Fruit fly (Drosophila melanogaster) whole organism, embryonic: ENCODE data around the gene Drgx.

Source experiments
- CG1024 ChIP-seq: fragments of 200-800 bp; sonication (Bioruptor generic); IDR thresholded peaks from 2 replicates; pipeline ENCODE4 v1.3.6; 2022; ENCODE audit warnings: missing biosample characterization, missing genetic modification characterization
- CG10979 ChIP-seq: fragments of 200-800 bp; sonication (Bioruptor generic); optimal IDR thresholded peaks from 2 replicates; lab custom pipeline; 2018; ENCODE audit warnings: missing biosample characterization, mild to moderate bottlenecking, missing genetic modification characterization, moderate library complexity
- CG11695 ChIP-seq: fragments of 200-800 bp; sonication (Bioruptor generic); IDR thresholded peaks from 3 replicates; pipeline ENCODE4 v1.3.6; 2022; ENCODE audit warnings: missing biosample characterization, missing genetic modification characterization
- CG12769 ChIP-seq: fragments of 200-800 bp; sonication (Bioruptor generic); optimal IDR thresholded peaks from 2 replicates; lab custom pipeline; 2019; ENCODE audit warnings: missing biosample characterization, mild to moderate bottlenecking, missing genetic modification characterization, moderate library complexity
- CG13123 ChIP-seq: fragments of 200-800 bp; sonication (Bioruptor generic); optimal IDR thresholded peaks from 2 replicates; lab custom pipeline; 2016; ENCODE audit warnings: missing biosample characterization, missing genetic modification characterization
- CG13775 ChIP-seq: fragments of 200-800 bp; sonication (Bioruptor generic); optimal IDR thresholded peaks from 3 replicates; lab custom pipeline; 2017; ENCODE audit warnings: missing biosample characterization, mild to moderate bottlenecking, missing genetic modification characterization
- CG14667 ChIP-seq: fragments of 200-800 bp; sonication (Bioruptor generic); IDR thresholded peaks from 2 replicates; pipeline ENCODE4 v1.3.6; 2022; ENCODE audit warnings: missing biosample characterization, missing genetic modification characterization
- CG15514 ChIP-seq: fragments of 200-800 bp; sonication (Bioruptor generic); optimal IDR thresholded peaks from 3 replicates; lab custom pipeline; 2017; ENCODE audit warnings: missing biosample characterization, missing genetic modification characterization, mild to moderate bottlenecking, moderate library complexity, missing genetic modification reagents
- CG1602 ChIP-seq: fragments of 200-800 bp; sonication (Bioruptor generic); optimal IDR thresholded peaks from 3 replicates; lab custom pipeline; 2016; ENCODE audit warnings: missing biosample characterization, missing genetic modification characterization
- CG17385 ChIP-seq: fragments of 200-800 bp; sonication (Bioruptor generic); optimal IDR thresholded peaks from 3 replicates; lab custom pipeline; 2018; ENCODE audit warnings: missing biosample characterization, mild to moderate bottlenecking, missing genetic modification characterization
- CG1792 ChIP-seq: fragments of 200-800 bp; sonication (Bioruptor generic); optimal IDR thresholded peaks from 2 replicates; lab custom pipeline; 2016; ENCODE audit warnings: missing biosample characterization, missing genetic modification characterization
- CG18011 ChIP-seq: fragments of 200-800 bp; sonication (Bioruptor generic); optimal IDR thresholded peaks from 2 replicates; lab custom pipeline; 2017; ENCODE audit warnings: missing biosample characterization, missing genetic modification characterization, mild to moderate bottlenecking, moderate library complexity, missing genotype
- CG32772 ChIP-seq: fragments of 200-800 bp; sonication (Bioruptor generic); IDR thresholded peaks from 2 replicates; pipeline ENCODE4 v1.3.6; 2022; ENCODE audit warnings: missing biosample characterization, missing genetic modification characterization
- CG7271 ChIP-seq: fragments of 200-800 bp; sonication (Bioruptor generic); optimal IDR thresholded peaks from 2 replicates; lab custom pipeline; 2018; ENCODE audit warnings: missing biosample characterization, mild to moderate bottlenecking, missing genetic modification characterization, moderate library complexity
- CG7963 ChIP-seq: fragments of 200-800 bp; sonication (Bioruptor generic); IDR thresholded peaks from 3 replicates; pipeline ENCODE4 v1.3.6; 2022; ENCODE audit warnings: missing biosample characterization, missing genetic modification characterization; ENCODE audit not compliant: partially characterized antibody
- CG8290 ChIP-seq, 3 experiments: fragments of 200-800 bp; sonication (Bioruptor generic); optimal IDR thresholded peaks; 2 replicates each; lab custom pipeline; 2016 to 2019; ENCODE audit warnings: missing biosample characterization in 3 of 3, missing genetic modification characterization in 3 of 3, mild to moderate bottlenecking in 2 of 3, moderate library complexity in 1 of 3
- CG8765 ChIP-seq: fragments of 200-800 bp; sonication (Bioruptor generic); IDR thresholded peaks from 2 replicates; pipeline ENCODE4 v1.3.6; 2022; ENCODE audit warnings: missing biosample characterization, missing genetic modification characterization
- Chrac-16 ChIP-seq: fragments of 200-800 bp; sonication (Bioruptor generic); optimal IDR thresholded peaks from 3 replicates; lab custom pipeline; 2016; ENCODE audit warnings: missing biosample characterization, missing genetic modification characterization
- Med ChIP-seq: fragments of 200-800 bp; sonication (Bioruptor generic); peaks from one replicate; lab custom pipeline; 2016; ENCODE audit warnings: missing biosample characterization, missing genetic modification characterization, mild to moderate bottlenecking, inconsistent platforms, moderate library complexity
- Meics ChIP-seq: fragments of 200-800 bp; sonication (Bioruptor generic); optimal IDR thresholded peaks from 2 replicates; lab custom pipeline; 2017; ENCODE audit warnings: missing biosample characterization, mild to moderate bottlenecking, missing genetic modification characterization
- NC2β ChIP-seq: fragments of 200-800 bp; sonication (Bioruptor generic); optimal IDR thresholded peaks from 2 replicates; lab custom pipeline; 2016; ENCODE audit warnings: missing biosample characterization, missing genetic modification characterization
- Oli ChIP-seq: fragments of 200-800 bp; sonication (Bioruptor generic); optimal IDR thresholded peaks from 2 replicates; lab custom pipeline; 2018; ENCODE audit warnings: missing biosample characterization, mild to moderate bottlenecking, missing genetic modification characterization, moderate library complexity
- Pdp1 ChIP-seq, 2 experiments: fragments of 200-800 bp; sonication (Bioruptor generic); optimal IDR thresholded peaks; 3 replicates each; lab custom pipeline; 2016; ENCODE audit warnings: missing biosample characterization in 2 of 2, missing genetic modification characterization in 2 of 2, mild to moderate bottlenecking in 1 of 2, moderate library complexity in 1 of 2
- Rfx ChIP-seq: fragments of 200-800 bp; sonication (Bioruptor generic); IDR thresholded peaks from 2 replicates; pipeline ENCODE4 v1.3.6; 2022; ENCODE audit warnings: missing biosample characterization, missing genetic modification characterization
- Sin3A ChIP-seq: fragments of >200 bp; optimal IDR thresholded peaks from 2 replicates; lab custom pipeline; 2018
- Ssrp ChIP-seq: fragments of 200-800 bp; sonication (Bioruptor generic); optimal IDR thresholded peaks from 2 replicates; lab custom pipeline; 2018; ENCODE audit warnings: missing biosample characterization, mild to moderate bottlenecking, missing genetic modification characterization, moderate library complexity
- Usf ChIP-seq: fragments of 200-800 bp; sonication (Bioruptor generic); optimal IDR thresholded peaks from 2 replicates; lab custom pipeline; 2017; ENCODE audit warnings: missing genotype, missing biosample characterization, missing genetic modification characterization
- YL-1 ChIP-seq: fragments of 200-800 bp; sonication (Bioruptor generic); optimal IDR thresholded peaks from 3 replicates; lab custom pipeline; 2017; ENCODE audit warnings: missing biosample characterization, mild to moderate bottlenecking, missing genetic modification characterization
- bcd ChIP-seq: fragments of 200-800 bp; sonication (Bioruptor generic); optimal IDR thresholded peaks from 2 replicates; lab custom pipeline; 2017; ENCODE audit warnings: missing biosample characterization, mild to moderate bottlenecking, missing genetic modification characterization
- caup ChIP-seq: fragments of 200-800 bp; sonication (Bioruptor generic); optimal IDR thresholded peaks from 3 replicates; lab custom pipeline; 2017; ENCODE audit warnings: missing biosample characterization, mild to moderate bottlenecking, missing genetic modification characterization, moderate library complexity; ENCODE audit not compliant: severe bottlenecking
- cg ChIP-seq: fragments of 200-800 bp; sonication (Bioruptor generic); optimal IDR thresholded peaks from 3 replicates; lab custom pipeline; 2019; ENCODE audit warnings: missing biosample characterization, mild to moderate bottlenecking, missing genetic modification characterization, moderate library complexity
- chif ChIP-seq, 2 experiments: fragments of 200-800 bp; sonication (Bioruptor generic); optimal IDR thresholded peaks; 3 replicates each; lab custom pipeline; 2016; ENCODE audit warnings: missing biosample characterization in 2 of 2, missing genetic modification characterization in 2 of 2
- chinmo ChIP-seq: fragments of 200-800 bp; sonication (Bioruptor generic); IDR thresholded peaks from 4 replicates; pipeline ENCODE4 v1.3.6; 2022; ENCODE audit warnings: missing biosample characterization, missing genetic modification characterization; ENCODE audit not compliant: partially characterized antibody
- crc ChIP-seq: fragments of 200-800 bp; sonication (Bioruptor generic); optimal IDR thresholded peaks from 2 replicates; lab custom pipeline; 2016; ENCODE audit warnings: missing biosample characterization, missing genetic modification characterization
- dan ChIP-seq: fragments of 200-800 bp; sonication (Bioruptor generic); IDR thresholded peaks from 2 replicates; pipeline ENCODE4 v1.3.6; 2022; ENCODE audit warnings: missing biosample characterization, missing genetic modification characterization
- emc ChIP-seq: fragments of 200-800 bp; sonication (Bioruptor generic); optimal IDR thresholded peaks from 2 replicates; lab custom pipeline; 2016; ENCODE audit warnings: missing biosample characterization, missing genetic modification characterization
- gro ChIP-seq: fragments of 200-800 bp; sonication (Bioruptor generic); optimal IDR thresholded peaks from 2 replicates; lab custom pipeline; 2016; ENCODE audit warnings: missing biosample characterization, missing genetic modification characterization
- lab ChIP-seq: fragments of 200-800 bp; sonication (Bioruptor generic); optimal IDR thresholded peaks from 3 replicates; lab custom pipeline; 2017; ENCODE audit warnings: missing biosample characterization, missing genetic modification characterization, mild to moderate bottlenecking, moderate library complexity, missing genetic modification reagents
- lilli ChIP-seq: fragments of 200-800 bp; sonication (Bioruptor generic); optimal IDR thresholded peaks from 3 replicates; lab custom pipeline; 2016; ENCODE audit warnings: missing biosample characterization, missing genetic modification characterization
- luna ChIP-seq: fragments of 200-800 bp; sonication (Bioruptor generic); optimal IDR thresholded peaks from 2 replicates; lab custom pipeline; 2016; ENCODE audit warnings: missing biosample characterization, missing genetic modification characterization
- oc ChIP-seq: fragments of 200-800 bp; sonication (Bioruptor generic); optimal IDR thresholded peaks from 2 replicates; lab custom pipeline; 2018; ENCODE audit warnings: missing biosample characterization, mild to moderate bottlenecking, missing genetic modification characterization, moderate library complexity
- sd ChIP-seq: fragments of 200-800 bp; sonication (Bioruptor generic); optimal IDR thresholded peaks from 3 replicates; lab custom pipeline; 2018; ENCODE audit warnings: missing biosample characterization, mild to moderate bottlenecking, missing genetic modification characterization, moderate library complexity
- sna ChIP-seq: fragments of 200-800 bp; sonication (Bioruptor generic); IDR thresholded peaks from 2 replicates; pipeline ENCODE4 v1.3.6; 2022; ENCODE audit warnings: missing biosample characterization, missing genetic modification characterization; ENCODE audit not compliant: partially characterized antibody
- sug ChIP-seq: fragments of 200-800 bp; optimal IDR thresholded peaks from 2 replicates; lab custom pipeline; 2019; ENCODE audit warnings: missing biosample characterization, mild to moderate bottlenecking, missing genetic modification characterization, moderate library complexity
- tna ChIP-seq: fragments of 200-800 bp; sonication (Bioruptor generic); IDR thresholded peaks from 2 replicates; pipeline ENCODE4 v1.3.6; 2022; ENCODE audit warnings: missing biosample characterization, missing genetic modification characterization; ENCODE audit not compliant: partially characterized antibody
- unpg ChIP-seq: fragments of 200-800 bp; sonication (Bioruptor generic); optimal IDR thresholded peaks from 3 replicates; lab custom pipeline; 2018; ENCODE audit warnings: missing biosample characterization, mild to moderate bottlenecking, missing genetic modification characterization, moderate library complexity
- vvl ChIP-seq: fragments of 200-800 bp; sonication (Bioruptor generic); IDR thresholded peaks from 2 replicates; pipeline ENCODE4 v1.3.6; 2022; ENCODE audit warnings: missing biosample characterization, missing genetic modification characterization
- wek ChIP-seq: fragments of 200-800 bp; sonication (Bioruptor generic); optimal IDR thresholded peaks from 3 replicates; lab custom pipeline; 2018; ENCODE audit warnings: missing biosample characterization, mild to moderate bottlenecking, missing genetic modification characterization, moderate library complexity
- wor ChIP-seq: fragments of 200-800 bp; sonication (Bioruptor generic); IDR thresholded peaks from 2 replicates; pipeline ENCODE4 v1.3.6; 2022; ENCODE audit warnings: missing biosample characterization, missing genetic modification characterization

Gene Drgx

dm6 chr2L:3639924-3640323 lies 22.6 kb upstream of the Drgx start (continued):
- TF ChIP-seq CG15514 = no peak
- TF ChIP-seq chinmo (GFP tag; lab: Robert Waterston, UW) = peak; percentile 59; the same call in 1 of the 4 replicates
- no peak for TF ChIP-seq Ssrp (tag; lab: Kevin White, UChicago)
- TF ChIP-seq sd = peak; percentile 29

- TF ChIP-seq CG32772 (GFP tag; lab: Robert Waterston, UW) (0 out of 2 replicates have a peak, but pooled peaks have one; percentile 8), unpg (GFP tag; lab: Kevin White, UChicago) (no peak), dan (GFP tag; lab: Robert Waterston, UW) (no peak), CG1024 (GFP tag; lab: Robert Waterston, UW) (no peak), crc (GFP tag; lab: Kevin White, UChicago) (no peak), CG18011 (no peak), chif (GFP tag; optimal IDR thresholded peaks at IDR 0.05; lab: Kevin White, UChicago) (no peak), CG10979 (no peak), YL-1 (GFP tag; lab: Kevin White, UChicago) (no peak), Sin3A (no peak), Oli (tag; lab: Kevin White, UChicago) (no peak), CG7271 (no peak), CG13123 (GFP tag; lab: Kevin White, UChicago) (no peak), cg (GFP tag; lab: Kevin White, UChicago) (no peak), Med (peak; percentile 40), sna (no peak), CG12769 (tag; lab: Kevin White, UChicago) (no peak), lab (GFP tag; lab: Kevin White, UChicago) (peak; percentile 6), emc (no peak), oc (tag; lab: Kevin White, UChicago) (no peak), wek (GFP tag; lab: Kevin White, UChicago) (no peak), CG11695 (no peak), Usf (no peak), bcd (GFP tag; lab: Kevin White, UChicago) (no peak), CG8290 (GFP tag; optimal IDR thresholded peaks at IDR 0.05; lab: Kevin White, UChicago) (no peak), CG8290 (tag; optimal IDR thresholded peaks at IDR 0.05; lab: Kevin White, UChicago) (peak in 1 of 2 experiments; percentile 31), Pdp1 (GFP tag; optimal IDR thresholded peaks at IDR 0.05; lab: Kevin White, UChicago) (peak in 1 of 2 experiments; percentile 24), Chrac-16 (GFP tag; lab: Kevin White, UChicago) (no peak), luna (GFP tag; lab: Kevin White, UChicago) (no peak), Meics (GFP tag; lab: Kevin White, UChicago) (no peak), lilli (GFP tag; lab: Kevin White, UChicago) (no peak), CG17385 (GFP tag; lab: Kevin White, UChicago) (no peak), CG14667 (no peak), tna (GFP tag; lab: Robert Waterston, UW) (no peak), wor (GFP tag; lab: Robert Waterston, UW) (no peak), CG8765 (GFP tag; lab: Robert Waterston, UW) (no peak), Rfx (no peak), CG13775 (no peak), CG1792 (GFP tag; lab: Kevin White, UChicago) (no peak), gro (GFP tag; lab: Kevin White, UChicago) (no peak), caup (peak; percentile 34), CG7963 (GFP tag; lab: Robert Waterston, UW) (no peak), CG1602 (GFP tag; lab: Kevin White, UChicago) (no peak), NC2β (GFP tag; lab: Kevin White, UChicago) (no peak), sug (tag; lab: Kevin White, UChicago) (no peak), sd (peak; percentile 82), vvl (GFP tag; lab: Robert Waterston, UW) (no peak)
Measured at dm6 chr2L:3640952-3641351, 21.6 kb upstream of the Drgx start.
